Fruit fly (Drosophila melanogaster): ENCODE data around the gene Regnase-1.

The Regnase-1 gene

dm6 chr3R:20001595-20001997, 34.3 kb downstream of the Regnase-1 start:
- TF ChIP-seq CG12071 (GFP tag; optimal IDR thresholded peaks at IDR 0.05): no peak
- no peak for TF ChIP-seq cg (GFP tag; optimal IDR thresholded peaks at IDR 0.05)
- TF ChIP-seq Dfd (GFP tag; optimal IDR thresholded peaks at IDR 0.05): no peak
- TF ChIP-seq CG11695 (GFP tag; IDR thresholded peaks at IDR 0.05): no peak
- no peak for TF ChIP-seq CG6254 (GFP tag; optimal IDR thresholded peaks at IDR 0.05)
- TF ChIP-seq CG30403 (GFP tag; optimal IDR thresholded peaks at IDR 0.05): peak; percentile 18
- TF ChIP-seq phol (tag; optimal IDR thresholded peaks at IDR 0.05): peak; percentile 26
- TF ChIP-seq prd (optimal IDR thresholded peaks at IDR 0.05): no peak
- TF ChIP-seq prd (GFP tag; IDR thresholded peaks at IDR 0.05): peak; percentile 15; the same call in 1 of the 3 replicates
- no peak for TF ChIP-seq nau (GFP tag; optimal IDR thresholded peaks at IDR 0.05)
- TF ChIP-seq maf-S (GFP tag; optimal IDR thresholded peaks at IDR 0.05): no peak
- no peak for TF ChIP-seq CG10462 (GFP tag; optimal IDR thresholded peaks at IDR 0.05)
- peak; percentile 66 for TF ChIP-seq sens (GFP tag)
- TF ChIP-seq gro (GFP tag; optimal IDR thresholded peaks at IDR 0.05): no peak
- peak; percentile 44 for TF ChIP-seq gem (tag; optimal IDR thresholded peaks at IDR 0.05)
- TF ChIP-seq bab2 (GFP tag; optimal IDR thresholded peaks at IDR 0.05): no peak
- no peak for TF ChIP-seq CG32772 (GFP tag; IDR thresholded peaks at IDR 0.05)
- TF ChIP-seq Aef1 (GFP tag; IDR thresholded peaks at IDR 0.05): no peak
- 0 out of 2 replicates have a peak, but pooled peaks have one; percentile 9 for TF ChIP-seq CG6689 (GFP tag; IDR thresholded peaks at IDR 0.05)
- TF ChIP-seq CG31388 (GFP tag; optimal IDR thresholded peaks at IDR 0.05): no peak
- TF ChIP-seq Ets65A (GFP tag): peak; percentile 91
- TF ChIP-seq Hr39 (optimal IDR thresholded peaks at IDR 0.05): no peak
- TF ChIP-seq Dek (tag; optimal IDR thresholded peaks at IDR 0.05): no peak
- TF ChIP-seq CG7745 (tag; optimal IDR thresholded peaks at IDR 0.05): no peak
- TF ChIP-seq CG18599 (GFP tag; optimal IDR thresholded peaks at IDR 0.05): no peak
- no peak for TF ChIP-seq NC2β (GFP tag; optimal IDR thresholded peaks at IDR 0.05)
- TF ChIP-seq hbn (GFP tag; IDR thresholded peaks at IDR 0.05; ENCODE audit: partially characterized antibody): no peak
- TF ChIP-seq CG31224 (GFP tag; IDR thresholded peaks at IDR 0.05): no peak
- no peak for TF ChIP-seq gfzf (GFP tag; optimal IDR thresholded peaks at IDR 0.05)
- TF ChIP-seq Ada2b (GFP tag; IDR thresholded peaks at IDR 0.05): no peak
- TF ChIP-seq gcm2 (GFP tag; optimal IDR thresholded peaks at IDR 0.05): no peak
- TF ChIP-seq ato (GFP tag; IDR thresholded peaks at IDR 0.05; ENCODE audit: partially characterized antibody): no peak
- no peak for TF ChIP-seq Bgb (GFP tag; IDR thresholded peaks at IDR 0.05; ENCODE audit: partially characterized antibody)
- TF ChIP-seq unpg (GFP tag; optimal IDR thresholded peaks at IDR 0.05): no peak
- no peak for TF ChIP-seq kah (GFP tag; optimal IDR thresholded peaks at IDR 0.05)
- peak; percentile 11 for TF ChIP-seq dmrt99B (tag; optimal IDR thresholded peaks at IDR 0.05)
- TF ChIP-seq az2 (GFP tag; optimal IDR thresholded peaks at IDR 0.05): no peak
- no peak for TF ChIP-seq salm (tag; optimal IDR thresholded peaks at IDR 0.05)
- TF ChIP-seq CG16813 (GFP tag; IDR thresholded peaks at IDR 0.05; ENCODE audit: partially characterized antibody): no peak
- TF ChIP-seq CG6765 (GFP tag; optimal IDR thresholded peaks at IDR 0.05): no peak
- TF ChIP-seq CG2199 (GFP tag; IDR thresholded peaks at IDR 0.05): no peak
- TF ChIP-seq mam (GFP tag; optimal IDR thresholded peaks at IDR 0.05): no peak
- no peak for TF ChIP-seq CG6813 (GFP tag; optimal IDR thresholded peaks at IDR 0.05)
- no peak for TF ChIP-seq p53 (GFP tag; optimal IDR thresholded peaks at IDR 0.05)
- no peak for TF ChIP-seq CG12659 (GFP tag; optimal IDR thresholded peaks at IDR 0.05)
- TF ChIP-seq CG7786 (GFP tag; optimal IDR thresholded peaks at IDR 0.05): no peak
- no peak for TF ChIP-seq Chrac-16 (GFP tag; optimal IDR thresholded peaks at IDR 0.05)
- TF ChIP-seq CG2712 (tag; optimal IDR thresholded peaks at IDR 0.05): peak; percentile 42
- TF ChIP-seq sr (GFP tag; IDR thresholded peaks at IDR 0.05): no peak
- TF ChIP-seq Abd-B (GFP tag; optimal IDR thresholded peaks at IDR 0.05): peak; percentile 35
- no peak for TF ChIP-seq pnt (GFP tag; optimal IDR thresholded peaks at IDR 0.05)
- TF ChIP-seq gcm (GFP tag; optimal IDR thresholded peaks at IDR 0.05): no peak
